Fruit fly (Drosophila melanogaster): ENCODE measurements at regions not wholly inside any gene's neighbourhood (a gene's known extent, or its start where the extent isn't known, plus 50 kb on each side); places are given as distances from the start of the nearest gene placed in this dataset.

dm6 chr3L:6853718-6854374 is 60.8 kb downstream of the Prat2 start (continued):
- TF ChIP-seq CG34224 (GFP tag; IDR thresholded peaks at IDR 0.05; ENCODE audit: partially characterized antibody) (no peak), ttk (GFP tag; IDR thresholded peaks at IDR 0.05) (no peak), CG2712 (tag; optimal IDR thresholded peaks at IDR 0.05) (no peak), CG4854 (GFP tag; optimal IDR thresholded peaks at IDR 0.05) (no peak), ci (GFP tag; IDR thresholded peaks at IDR 0.05) (0 out of 3 replicates have a peak, but pooled peaks have one; percentile 0), sd (tag; optimal IDR thresholded peaks at IDR 0.05) (no peak), ssp (GFP tag; IDR thresholded peaks at IDR 0.05) (no peak), CG13287 (GFP tag; IDR thresholded peaks at IDR 0.05; ENCODE audit: partially characterized antibody) (no peak), CG11696 (GFP tag; IDR thresholded peaks at IDR 0.05) (no peak), tin (GFP tag; optimal IDR thresholded peaks at IDR 0.05) (no peak), CG17361 (GFP tag; IDR thresholded peaks at IDR 0.05) (no peak), CG3281 (GFP tag; optimal IDR thresholded peaks at IDR 0.05) (no peak), CG16815 (GFP tag; optimal IDR thresholded peaks at IDR 0.05) (no peak), Trl (optimal IDR thresholded peaks at IDR 0.05) (no peak), Trl (GFP tag; optimal IDR thresholded peaks at IDR 0.05) (no peak)

dm6 chr3L:6853000-6853717 is 61.5 kb downstream of the Prat2 start:
- TF ChIP-seq CG18619 (GFP tag; optimal IDR thresholded peaks at IDR 0.05) (peak; percentile 71), CG1529 (GFP tag; optimal IDR thresholded peaks at IDR 0.05) (peak; percentile 60), PHDP (tag; optimal IDR thresholded peaks at IDR 0.05) (peak; percentile 85), Hmx (GFP tag; optimal IDR thresholded peaks at IDR 0.05) (no peak), HmgZ (tag; optimal IDR thresholded peaks at IDR 0.05) (no peak), HLH3B (GFP tag; IDR thresholded peaks at IDR 0.05) (peak; percentile 64), so (GFP tag; IDR thresholded peaks at IDR 0.05) (peak; percentile 65; the same call in 1 of the 3 replicates), kah (GFP tag; optimal IDR thresholded peaks at IDR 0.05) (peak; percentile 56), CG17829 (tag; optimal IDR thresholded peaks at IDR 0.05) (peak; percentile 88), CG3995 (GFP tag; optimal IDR thresholded peaks at IDR 0.05) (no peak), Meics (GFP tag; optimal IDR thresholded peaks at IDR 0.05) (peak; percentile 68), tgo (GFP tag; IDR thresholded peaks at IDR 0.05) (peak; percentile 54), en (GFP tag; optimal IDR thresholded peaks at IDR 0.05) (no peak), CG3407 (GFP tag; optimal IDR thresholded peaks at IDR 0.05) (peak; percentile 30), pita (GFP tag; optimal IDR thresholded peaks at IDR 0.05) (no peak), CG6654 (GFP tag; optimal IDR thresholded peaks at IDR 0.05) (no peak), CG8388 (GFP tag; optimal IDR thresholded peaks at IDR 0.05) (peak; percentile 69), Hr51 (GFP tag; optimal IDR thresholded peaks at IDR 0.05) (peak in 1 of 2 experiments; percentile 94), caup (GFP tag; optimal IDR thresholded peaks at IDR 0.05; ENCODE audit: severe bottlenecking) (peak; percentile 2), CG9215 (GFP tag; IDR thresholded peaks at IDR 0.05) (peak; percentile 23; the same call in 1 of the 2 replicates), E2f2 (GFP tag; IDR thresholded peaks at IDR 0.05) (peak; percentile 40; the same call in 1 of the 2 replicates), cg (GFP tag; optimal IDR thresholded peaks at IDR 0.05) (no peak), Doc2 (GFP tag; IDR thresholded peaks at IDR 0.05) (no peak), CG10654 (GFP tag; optimal IDR thresholded peaks at IDR 0.05) (peak; percentile 62), CG12769 (tag; optimal IDR thresholded peaks at IDR 0.05) (no peak), CG8944 (GFP tag; optimal IDR thresholded peaks at IDR 0.05) (no peak), unpg (GFP tag; optimal IDR thresholded peaks at IDR 0.05) (peak; percentile 70), CG10543 (GFP tag; optimal IDR thresholded peaks at IDR 0.05) (no peak), CG12155 (GFP tag; optimal IDR thresholded peaks at IDR 0.05) (peak; percentile 26), wor (GFP tag; IDR thresholded peaks at IDR 0.05) (peak; percentile 64), CG10366 (GFP tag; IDR thresholded peaks at IDR 0.05) (peak; percentile 66), CG18262 (tag; optimal IDR thresholded peaks at IDR 0.05) (peak; percentile 89), CG10979 (tag; optimal IDR thresholded peaks at IDR 0.05) (peak; percentile 78), Drgx (GFP tag; IDR thresholded peaks at IDR 0.05) (peak; percentile 32; the same call in 1 of the 2 replicates)

Measured in whole organism, embryonic.